Fruit fly (Drosophila melanogaster) whole organism, wandering third instar larva: ENCODE data around the gene Shc.

Experiments
- Jra ChIP-seq: sonication (Bioruptor generic); optimal IDR thresholded peaks from 2 replicates; lab custom pipeline; 2016; ENCODE audit warnings: missing biosample characterization, missing genetic modification characterization
- Sp1 ChIP-seq: fragments of 200-800 bp; sonication (Bioruptor generic); optimal IDR thresholded peaks from 3 replicates; lab custom pipeline; 2019; ENCODE audit warnings: missing biosample characterization, mild to moderate bottlenecking, missing genetic modification characterization, moderate library complexity
- pan ChIP-seq: fragments of >200 bp; optimal IDR thresholded peaks from 2 replicates; lab custom pipeline; 2017
- usp ChIP-seq: fragments of >200 bp; optimal IDR thresholded peaks from 2 replicates; lab custom pipeline; 2017; ENCODE audit warnings: missing biosample characterization, missing genetic modification characterization

DNA sequence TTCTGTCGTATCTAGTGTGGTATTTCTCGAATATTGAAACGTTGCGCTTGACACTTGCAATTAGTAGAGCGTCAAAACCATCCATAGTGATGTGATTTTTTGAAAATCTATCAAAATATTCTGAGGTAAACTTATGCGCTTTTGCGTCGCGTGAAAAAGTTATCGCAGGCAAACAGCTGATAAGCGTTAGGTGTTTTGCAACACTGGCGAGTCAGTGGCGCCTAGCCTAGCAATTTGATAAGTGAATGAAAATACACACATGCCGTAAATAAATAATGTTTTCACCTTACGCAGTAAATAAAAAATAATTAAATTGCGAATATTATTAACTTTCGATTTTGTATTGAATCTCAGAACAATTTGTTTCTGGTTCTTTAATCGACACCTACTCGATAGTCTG, 8.5 kb downstream of the Shc start, which contains the start of gene CG42526:
- TF ChIP-seq pan (lab: Kevin White, UChicago) (no peak), Sp1 (GFP tag; lab: Kevin White, UChicago) (peak; percentile 13), Jra (GFP tag; lab: Kevin White, UChicago) (peak; percentile 59), usp (GFP tag; lab: Kevin White, UChicago) (no peak)
